Worm (Caenorhabditis elegans) whole organism, L3 larva: ENCODE results near the gene srv-5.
"Not testable (repeated sequence)": the region's sequence is repeated elsewhere in the genome, so short reads cannot be mapped to it uniquely, and the experiment has no call there.

Experiments used
- R02D3.7 ChIP-seq: fragments of 150-350 bp; optimal IDR thresholded peaks from 2 replicates; lab custom pipeline; 2014; ENCODE audit warnings: missing biosample characterization, missing genetic modification characterization
- ZK546.5 ChIP-seq: sonication (generic microtip); optimal IDR thresholded peaks from 2 replicates; lab custom pipeline; 2017; ENCODE audit warnings: missing biosample characterization, missing genetic modification characterization
- aly-2 ChIP-seq: fragments of 150-350 bp; optimal IDR thresholded peaks from 2 replicates; lab custom pipeline; 2014; ENCODE audit warnings: missing biosample characterization, missing genetic modification characterization
- ama-1 ChIP-seq: fragments of 150-350 bp; optimal IDR thresholded peaks from 2 replicates; lab custom pipeline; 2018
- ceh-16 ChIP-seq: sonication (generic microtip); optimal IDR thresholded peaks from 2 replicates; lab custom pipeline; 2017; ENCODE audit warnings: missing biosample characterization, missing genetic modification characterization
- ceh-28 ChIP-seq: fragments of 150-350 bp; optimal IDR thresholded peaks from 2 replicates; lab custom pipeline; 2014; ENCODE audit warnings: missing biosample characterization, missing genetic modification reagents, missing genetic modification characterization
- ceh-82 ChIP-seq: fragments of 150-350 bp; optimal IDR thresholded peaks from 2 replicates; lab custom pipeline; 2014; ENCODE audit warnings: missing biosample characterization, missing genetic modification characterization
- ceh-9 ChIP-seq: sonication (generic microtip); optimal IDR thresholded peaks from 2 replicates; lab custom pipeline; 2018; ENCODE audit warnings: missing biosample characterization, missing genetic modification characterization
- daf-12 ChIP-seq: fragments of 150-350 bp; optimal IDR thresholded peaks from 2 replicates; lab custom pipeline; 2014; ENCODE audit warnings: missing biosample characterization, missing genetic modification reagents, missing genetic modification characterization
- egl-27 ChIP-seq: sonication (generic microtip); optimal IDR thresholded peaks from 4 replicates; lab custom pipeline; 2017; ENCODE audit warnings: missing biosample characterization, missing genetic modification reagents, missing genetic modification characterization
- egl-5 ChIP-seq: fragments of 150-350 bp; optimal IDR thresholded peaks from 2 replicates; lab custom pipeline; 2017; ENCODE audit warnings: missing biosample characterization, missing genetic modification reagents, missing genetic modification characterization, inconsistent platforms
- elt-1 ChIP-seq: fragments of 150-350 bp; optimal IDR thresholded peaks from 2 replicates; lab custom pipeline; 2014; ENCODE audit warnings: missing biosample characterization, missing genetic modification characterization
- elt-2 ChIP-seq: sonication (generic microtip); optimal IDR thresholded peaks from 2 replicates; lab custom pipeline; 2016; ENCODE audit warnings: missing genetic modification reagents, mild to moderate bottlenecking, missing genetic modification characterization, missing compliant biosample characterization
- elt-3 ChIP-seq, 3 experiments: fragments of 150-350 bp in 1 of 3; sonication (generic microtip) in 2 of 3; optimal IDR thresholded peaks; 2 replicates in 2 of 3; 4 replicates in 1 of 3; lab custom pipeline; 2014 to 2017; ENCODE audit warnings: missing biosample characterization in 3 of 3, missing genetic modification characterization in 3 of 3
- eor-1 ChIP-seq, 2 experiments: fragments of 150-350 bp; optimal IDR thresholded peaks; 2 replicates each; lab custom pipeline; 2014 to 2018; ENCODE audit warnings: missing biosample characterization in 2 of 2, missing genetic modification characterization in 2 of 2
- fkh-10 ChIP-seq: sonication (generic microtip); optimal IDR thresholded peaks from 2 replicates; lab custom pipeline; 2017; ENCODE audit warnings: missing biosample characterization, missing genetic modification reagents, missing genetic modification characterization
- fkh-2 ChIP-seq: fragments of 150-350 bp; optimal IDR thresholded peaks from 2 replicates; lab custom pipeline; 2014; ENCODE audit warnings: missing biosample characterization, missing genetic modification reagents, missing genetic modification characterization
- fos-1 ChIP-seq: fragments of 150-350 bp; optimal IDR thresholded peaks from 2 replicates; lab custom pipeline; 2014; ENCODE audit warnings: missing biosample characterization, missing genetic modification characterization
- hmg-11 ChIP-seq: sonication (generic microtip); optimal IDR thresholded peaks from 2 replicates; lab custom pipeline; 2016; ENCODE audit warnings: missing genetic modification characterization, missing compliant biosample characterization
- jun-1 ChIP-seq: fragments of 150-350 bp; optimal IDR thresholded peaks from 2 replicates; lab custom pipeline; 2014; ENCODE audit warnings: missing biosample characterization, missing genetic modification reagents, missing genetic modification characterization
- lin-15B ChIP-seq: fragments of 150-350 bp; optimal IDR thresholded peaks from 2 replicates; lab custom pipeline; 2014; ENCODE audit warnings: missing biosample characterization, missing genetic modification characterization
- lin-39 ChIP-seq: fragments of 150-350 bp; optimal IDR thresholded peaks from 2 replicates; lab custom pipeline; 2018; ENCODE audit warnings: missing biosample characterization, missing genetic modification reagents, missing genetic modification characterization
- lsy-12 ChIP-seq: sonication (generic microtip); optimal IDR thresholded peaks from 2 replicates; lab custom pipeline; 2016; ENCODE audit warnings: mild to moderate bottlenecking, missing genetic modification characterization, missing compliant biosample characterization
- mdl-1 ChIP-seq: fragments of 150-350 bp; optimal IDR thresholded peaks from 2 replicates; lab custom pipeline; 2014; ENCODE audit warnings: missing biosample characterization, missing genetic modification characterization
- mml-1 ChIP-seq: fragments of 150-350 bp; sonication (generic microtip); optimal IDR thresholded peaks from 3 replicates; lab custom pipeline; 2014; ENCODE audit warnings: missing biosample characterization, missing genetic modification characterization
- nfya-1 ChIP-seq: sonication (generic microtip); optimal IDR thresholded peaks from 2 replicates; lab custom pipeline; 2017; ENCODE audit warnings: missing genetic modification characterization, mild to moderate bottlenecking, missing compliant biosample characterization, antibody characterized with exemption, moderate library complexity; ENCODE audit not compliant: insufficient read depth
- nhr-11 ChIP-seq: fragments of 150-350 bp; optimal IDR thresholded peaks from 2 replicates; lab custom pipeline; 2014; ENCODE audit warnings: missing biosample characterization, missing genetic modification characterization
- nhr-12 ChIP-seq: fragments of 150-350 bp; optimal IDR thresholded peaks from 2 replicates; lab custom pipeline; 2014; ENCODE audit warnings: missing biosample characterization, missing genetic modification characterization
- nhr-23 ChIP-seq: fragments of 150-350 bp; optimal IDR thresholded peaks from 2 replicates; lab custom pipeline; 2014; ENCODE audit warnings: missing biosample characterization, missing genetic modification reagents, missing genetic modification characterization
- nhr-237 ChIP-seq: fragments of 150-350 bp; optimal IDR thresholded peaks from 2 replicates; lab custom pipeline; 2014; ENCODE audit warnings: missing biosample characterization, missing genetic modification characterization
- nhr-25 ChIP-seq: sonication (generic microtip); optimal IDR thresholded peaks from 2 replicates; lab custom pipeline; 2017; ENCODE audit warnings: missing biosample characterization, missing genetic modification characterization
- nhr-28 ChIP-seq: fragments of 150-350 bp; optimal IDR thresholded peaks from 2 replicates; lab custom pipeline; 2014; ENCODE audit warnings: missing biosample characterization, missing genetic modification characterization
- nhr-43 ChIP-seq: sonication (generic microtip); optimal IDR thresholded peaks from 2 replicates; lab custom pipeline; 2016; ENCODE audit warnings: mild to moderate bottlenecking, missing genetic modification characterization, missing compliant biosample characterization; ENCODE audit not compliant: poor library complexity, severe bottlenecking
- nhr-67 ChIP-seq: fragments of 150-350 bp; optimal IDR thresholded peaks from 2 replicates; lab custom pipeline; 2014; ENCODE audit warnings: missing biosample characterization, missing genetic modification characterization
- nhr-76 ChIP-seq: fragments of 150-350 bp; sonication (generic microtip); optimal IDR thresholded peaks from 5 replicates; lab custom pipeline; 2014; ENCODE audit warnings: missing biosample characterization, missing genetic modification characterization
- nhr-77 ChIP-seq: fragments of 150-350 bp; optimal IDR thresholded peaks from 2 replicates; lab custom pipeline; 2014; ENCODE audit warnings: missing biosample characterization, missing genetic modification characterization
- pha-4 ChIP-seq: fragments of 150-350 bp; optimal IDR thresholded peaks from 2 replicates; lab custom pipeline; 2014; ENCODE audit warnings: missing biosample characterization, missing genetic modification reagents, missing genetic modification characterization
- pqm-1 ChIP-seq: fragments of 150-350 bp; optimal IDR thresholded peaks from 2 replicates; lab custom pipeline; 2017; ENCODE audit warnings: missing biosample characterization, missing genetic modification characterization, inconsistent platforms
- sea-2 ChIP-seq: fragments of 150-350 bp; sonication (generic microtip); optimal IDR thresholded peaks from 4 replicates; lab custom pipeline; 2014; ENCODE audit warnings: missing biosample characterization, missing genetic modification reagents, missing genetic modification characterization
- skn-1 ChIP-seq: fragments of 150-350 bp; optimal IDR thresholded peaks from 2 replicates; lab custom pipeline; 2014; ENCODE audit warnings: missing biosample characterization, missing genetic modification characterization
- snpc-4 ChIP-seq: fragments of 150-350 bp; optimal IDR thresholded peaks from 2 replicates; lab custom pipeline; 2014; ENCODE audit warnings: missing biosample characterization, missing genetic modification characterization
- tbx-2 ChIP-seq: sonication (generic microtip); optimal IDR thresholded peaks from 2 replicates; lab custom pipeline; 2016; ENCODE audit warnings: mild to moderate bottlenecking, missing genetic modification characterization, missing compliant biosample characterization
- unc-39 ChIP-seq: sonication (generic microtip); optimal IDR thresholded peaks from 4 replicates; lab custom pipeline; 2017; ENCODE audit warnings: missing biosample characterization, missing genetic modification characterization
- unc-62 ChIP-seq: fragments of 150-350 bp; sonication (generic microtip); optimal IDR thresholded peaks from 4 replicates; lab custom pipeline; 2014; ENCODE audit warnings: missing biosample characterization, missing genetic modification reagents, missing genetic modification characterization
- zag-1 ChIP-seq: fragments of 150-350 bp; optimal IDR thresholded peaks from 2 replicates; lab custom pipeline; 2014; ENCODE audit warnings: missing biosample characterization, missing genetic modification characterization
- ztf-4 ChIP-seq: fragments of 150-350 bp; optimal IDR thresholded peaks from 2 replicates; lab custom pipeline; 2014; ENCODE audit warnings: missing biosample characterization, missing genetic modification characterization

srv-5 gene

DNA sequence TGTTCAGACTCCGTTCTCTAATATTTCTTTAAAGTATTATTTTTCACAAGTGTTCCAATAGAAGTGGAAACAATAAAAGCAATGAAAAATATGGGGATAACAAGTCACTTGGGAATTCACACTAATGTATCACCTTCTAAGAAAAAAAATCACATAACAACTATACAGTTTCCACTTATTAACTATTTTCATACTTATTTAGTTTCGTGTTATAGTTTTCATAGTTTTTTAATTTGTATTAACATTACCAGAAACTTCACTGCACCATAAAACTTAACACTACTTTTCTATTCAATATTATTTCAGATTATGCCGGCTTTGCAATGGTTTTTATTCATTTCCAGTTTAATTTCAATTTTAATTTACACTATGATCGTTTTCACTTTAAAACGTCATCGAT is at the start of gene srv-5:
Gene srv-5, plus strand, starts transcription at position 301 of the 400 bp plus-strand sequence.
- TF ChIP-seq sea-2 (GFP tag; lab: Kevin White, UChicago) (no peak), snpc-4 (tag; lab: Kevin White, UChicago) (no peak), nhr-23 (tag; lab: Kevin White, UChicago) (no peak), ZK546.5 (no peak), fkh-10 (GFP tag; lab: Kevin White, UChicago) (no peak), aly-2 (tag; lab: Kevin White, UChicago) (no peak), unc-39 (tag; lab: Kevin White, UChicago) (no peak), ceh-16 (tag; lab: Kevin White, UChicago) (no peak), nhr-28 (tag; lab: Kevin White, UChicago) (no peak), unc-62 (GFP tag; lab: Kevin White, UChicago) (no peak), hmg-11 (tag; lab: Kevin White, UChicago) (no peak), ceh-9 (tag; lab: Kevin White, UChicago) (no peak), R02D3.7 (tag; lab: Kevin White, UChicago) (no peak), egl-27 (tag; lab: Kevin White, UChicago) (no peak)

DNA sequence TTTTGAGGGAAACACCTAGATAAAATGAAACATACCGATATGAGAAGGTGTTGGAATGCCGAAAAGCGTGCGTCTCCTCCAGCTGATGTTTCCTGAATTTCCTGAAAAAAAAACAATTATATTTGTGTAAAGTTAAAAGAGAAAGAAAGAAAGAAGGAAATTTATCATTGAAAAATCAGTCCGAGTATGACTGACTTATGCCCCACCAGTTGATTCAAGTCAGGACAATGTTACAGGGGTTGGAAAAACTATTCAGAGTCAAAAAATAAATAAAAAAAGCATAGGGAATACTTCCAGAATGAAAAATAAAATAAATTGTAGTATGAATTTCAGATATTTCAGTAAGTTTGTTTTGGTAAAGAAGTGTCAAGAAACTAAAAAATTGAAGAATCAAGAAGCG is 44.8 kb upstream of the srv-5 start, which contains the start of gene F20B6.9:
Gene F20B6.9, minus strand, starts transcription at position 101 of the 400 bp plus-strand sequence.
- not testable (repeated sequence) for TF ChIP-seq egl-5 (tag; lab: Kevin White, UChicago); nhr-25 (tag; lab: Kevin White, UChicago); elt-3 (tag; optimal IDR thresholded peaks at IDR 0.05; lab: Kevin White, UChicago)

DNA sequence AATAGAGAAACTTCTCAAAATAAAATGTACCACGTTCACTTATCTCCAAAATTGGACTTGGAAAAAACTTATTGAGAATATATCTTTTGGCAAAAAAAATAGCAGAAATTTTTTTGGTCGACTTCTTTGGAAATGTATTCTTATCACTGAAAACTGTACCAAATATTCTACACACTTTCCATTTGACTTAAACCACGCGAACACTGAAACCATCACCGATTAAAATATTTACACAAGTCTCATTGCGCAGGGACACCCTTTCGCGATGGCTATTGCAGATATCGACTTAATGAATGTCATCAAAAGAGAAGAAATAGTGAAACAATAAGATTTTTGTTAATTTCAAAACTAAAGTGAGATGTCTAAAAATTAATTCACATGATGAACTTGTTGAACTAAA is 43.7 kb upstream of the srv-5 start:
- no peak for TF ChIP-seq eor-1 (tag; optimal IDR thresholded peaks at IDR 0.05; lab: Kevin White, UChicago)
- TF ChIP-seq tbx-2 (tag; lab: Kevin White, UChicago): no peak
- TF ChIP-seq elt-3 (tag; optimal IDR thresholded peaks at IDR 0.05; lab: Kevin White, UChicago): peak in 1 of 3 experiments; percentile 86
- peak; percentile 8 for TF ChIP-seq fkh-10 (GFP tag; lab: Kevin White, UChicago)
- TF ChIP-seq zag-1 (tag; lab: Kevin White, UChicago): no peak
- TF ChIP-seq daf-12 (tag; lab: Kevin White, UChicago): no peak
- no peak for TF ChIP-seq ama-1 (lab: Kevin White, UChicago)
- TF ChIP-seq nhr-43 (tag; lab: Kevin White, UChicago): peak; percentile 89
- TF ChIP-seq ceh-9 (tag; lab: Kevin White, UChicago): no peak
- TF ChIP-seq nhr-23 (tag; lab: Kevin White, UChicago): peak; percentile 69
- peak; percentile 30 for TF ChIP-seq nhr-11 (tag; lab: Kevin White, UChicago)
- no peak for TF ChIP-seq lin-39 (tag; lab: Kevin White, UChicago)
- peak; percentile 79 for TF ChIP-seq skn-1
- TF ChIP-seq hmg-11 (tag; lab: Kevin White, UChicago): no peak
- no peak for TF ChIP-seq ztf-4 (tag; lab: Kevin White, UChicago)
- no peak for TF ChIP-seq nhr-237 (tag; lab: Kevin White, UChicago)
- no peak for TF ChIP-seq fkh-2 (tag; lab: Kevin White, UChicago)
- no peak for TF ChIP-seq nhr-28 (tag; lab: Kevin White, UChicago)
- no peak for TF ChIP-seq ceh-16 (tag; lab: Kevin White, UChicago)
- TF ChIP-seq mdl-1 (tag; lab: Kevin White, UChicago): no peak
- peak; percentile 5 for TF ChIP-seq elt-2 (tag; lab: Kevin White, UChicago)
- TF ChIP-seq unc-39 (tag; lab: Kevin White, UChicago): no peak
- TF ChIP-seq pha-4 (tag; lab: Kevin White, UChicago): peak; percentile 45
- no peak for TF ChIP-seq elt-1 (tag; lab: Kevin White, UChicago)
- no peak for TF ChIP-seq ceh-82 (tag; lab: Kevin White, UChicago)
- TF ChIP-seq nhr-76 (tag; lab: Kevin White, UChicago): no peak
- peak; percentile 48 for TF ChIP-seq jun-1 (tag; lab: Kevin White, UChicago)
- TF ChIP-seq nhr-12: no peak
- TF ChIP-seq egl-5 (tag; lab: Kevin White, UChicago): no peak
- no peak for TF ChIP-seq mml-1 (tag; lab: Kevin White, UChicago)
- TF ChIP-seq nhr-25 (tag; lab: Kevin White, UChicago): peak; percentile 49
- no peak for TF ChIP-seq snpc-4 (tag; lab: Kevin White, UChicago)
- TF ChIP-seq lsy-12 (tag; lab: Kevin White, UChicago): no peak
- no peak for TF ChIP-seq lin-15B (tag; lab: Kevin White, UChicago)
- no peak for TF ChIP-seq unc-62 (GFP tag; lab: Kevin White, UChicago)
- TF ChIP-seq aly-2 (tag; lab: Kevin White, UChicago): no peak
- peak; percentile 82 for TF ChIP-seq nhr-77 (tag; lab: Kevin White, UChicago)
- peak; percentile 60 for TF ChIP-seq pqm-1
- no peak for TF ChIP-seq nfya-1 (tag; lab: Kevin White, UChicago)
- no peak for TF ChIP-seq nhr-67 (tag; lab: Kevin White, UChicago)
- no peak for TF ChIP-seq ceh-28 (tag; lab: Kevin White, UChicago)
- no peak for TF ChIP-seq fos-1
